Worm (Caenorhabditis elegans) whole organism, early embryonic: ENCODE results near the gene dph-5.

Experiments used
- F13C5.2 ChIP-seq: sonication (generic microtip); optimal IDR thresholded peaks from 2 replicates; lab custom pipeline; 2017; ENCODE audit warnings: mild to moderate bottlenecking, missing genetic modification characterization, inconsistent platforms, missing compliant biosample characterization
- aly-1 ChIP-seq: sonication (generic microtip); optimal IDR thresholded peaks from 2 replicates; lab custom pipeline; 2016; ENCODE audit warnings: missing genetic modification characterization, missing compliant biosample characterization
- ama-1 ChIP-seq: fragments of 150-350 bp; optimal IDR thresholded peaks from 2 replicates; lab custom pipeline; 2014
- ceh-13 ChIP-seq: fragments of 200-800 bp; sonication (Bioruptor generic); optimal IDR thresholded peaks from 2 replicates; lab custom pipeline; 2018; ENCODE audit warnings: mild to moderate bottlenecking, missing genetic modification characterization, missing compliant biosample characterization
- ceh-36 ChIP-seq: sonication (generic microtip); optimal IDR thresholded peaks from 2 replicates; lab custom pipeline; 2016; ENCODE audit warnings: missing genetic modification characterization, inconsistent platforms, missing compliant biosample characterization
- ets-7 ChIP-seq: sonication (generic microtip); optimal IDR thresholded peaks from 2 replicates; lab custom pipeline; 2016; ENCODE audit warnings: missing genotype, missing genetic modification characterization, missing compliant biosample characterization
- flt-1 ChIP-seq: fragments of 200-800 bp; sonication (Bioruptor generic); IDR thresholded peaks from 2 replicates; pipeline ENCODE4 v1.3.6; 2022; ENCODE audit warnings: missing genetic modification characterization, missing compliant biosample characterization
- hnd-1 ChIP-seq: sonication (generic microtip); optimal IDR thresholded peaks from 2 replicates; lab custom pipeline; 2016; ENCODE audit warnings: missing genetic modification characterization, missing compliant biosample characterization
- pes-1 ChIP-seq: fragments of 200-800 bp; sonication (Bioruptor generic); IDR thresholded peaks from 2 replicates; pipeline ENCODE4 v1.3.6; 2022; ENCODE audit warnings: missing genetic modification reagents, missing genetic modification characterization, missing compliant biosample characterization
- sea-1 ChIP-seq: fragments of 200-800 bp; sonication (Bioruptor generic); conservative IDR thresholded peaks from 2 replicates; pipeline ENCODE4 v1.3.6; 2022; ENCODE audit warnings: missing genetic modification characterization, missing compliant biosample characterization
- tbx-11 ChIP-seq: fragments of 200-800 bp; sonication (Bioruptor generic); IDR thresholded peaks from 2 replicates; pipeline ENCODE4 v1.3.6; 2022; ENCODE audit warnings: missing genetic modification characterization, missing compliant biosample characterization
- tbx-37 ChIP-seq: fragments of 200-800 bp; sonication (Bioruptor generic); conservative IDR thresholded peaks from 2 replicates; pipeline ENCODE4 v1.3.6; 2022; ENCODE audit warnings: missing genetic modification reagents, missing genetic modification characterization, missing compliant biosample characterization
- tra-4 ChIP-seq: sonication (generic microtip); optimal IDR thresholded peaks from 2 replicates; lab custom pipeline; 2017; ENCODE audit warnings: missing genetic modification characterization, missing compliant biosample characterization

- TF ChIP-seq ceh-13 (GFP tag; lab: Kevin White, UChicago) (no peak), ama-1 (no peak), F13C5.2 (tag; lab: Kevin White, UChicago) (no peak), hnd-1 (tag; lab: Kevin White, UChicago) (no peak), tbx-11 (GFP tag; lab: Robert Waterston, UW) (no peak), tra-4 (tag; lab: Kevin White, UChicago) (no peak), ceh-36 (tag; lab: Kevin White, UChicago) (no peak), flt-1 (GFP tag; lab: Robert Waterston, UW) (no peak), aly-1 (tag; lab: Kevin White, UChicago) (no peak), ets-7 (tag; lab: Kevin White, UChicago) (no peak), tbx-37 (GFP tag; lab: Robert Waterston, UW) (no peak), sea-1 (GFP tag; lab: Robert Waterston, UW) (no peak), pes-1 (GFP tag; lab: Robert Waterston, UW) (no peak)
Observed at ce11 chrII:11307332-11307731, 42.7 kb upstream of the dph-5 start.
